Fruit fly (Drosophila melanogaster): ENCODE results near the gene mnb.
A peak's percentile ranks its signal among the peaks of the same experiment; 100 is the strongest.

mnb gene

DNA sequence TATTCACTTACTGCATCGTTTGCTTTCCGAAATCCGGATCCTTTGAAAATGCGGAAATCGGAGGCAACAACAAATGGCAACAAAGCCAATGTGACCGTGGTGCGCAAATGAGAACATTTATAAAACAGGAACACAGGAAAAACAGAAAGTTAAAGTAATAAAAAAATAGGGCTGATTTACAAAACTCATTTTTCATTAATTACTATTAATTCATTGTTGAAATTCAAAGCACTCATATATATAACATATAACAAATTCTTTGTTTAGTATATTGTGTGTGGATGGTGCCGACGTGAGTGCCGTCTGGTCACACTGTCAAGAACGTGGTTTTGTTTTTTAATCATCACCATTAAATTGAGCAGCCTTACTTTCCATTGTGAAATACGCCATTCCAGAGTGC lies 26.3 kb downstream of the mnb start, which contains the start of the genes Arp8 and CG6769 (continued):
- TF ChIP-seq gfzf (GFP tag; optimal IDR thresholded peaks at IDR 0.05), result peak; percentile 68
- no peak for TF ChIP-seq CG6689 (GFP tag; IDR thresholded peaks at IDR 0.05)
- TF ChIP-seq Hr51 (GFP tag; optimal IDR thresholded peaks at IDR 0.05), result no peak
- no peak for TF ChIP-seq CG8281 (tag; optimal IDR thresholded peaks at IDR 0.05)
- no peak for TF ChIP-seq CG8478 (optimal IDR thresholded peaks at IDR 0.05)
- TF ChIP-seq knrl (GFP tag; IDR thresholded peaks at IDR 0.05; ENCODE audit: partially characterized antibody), result no peak
- no peak for TF ChIP-seq Hey (tag; optimal IDR thresholded peaks at IDR 0.05)
- no peak for TF ChIP-seq CG10462 (GFP tag; optimal IDR thresholded peaks at IDR 0.05)
- TF ChIP-seq gt (GFP tag; IDR thresholded peaks at IDR 0.05), result no peak
- no peak for TF ChIP-seq CG18011 (GFP tag; optimal IDR thresholded peaks at IDR 0.05)
- no peak for TF ChIP-seq CG2202 (tag; optimal IDR thresholded peaks at IDR 0.05)
- no peak for TF ChIP-seq CG7745 (tag; optimal IDR thresholded peaks at IDR 0.05)
- TF ChIP-seq CG31388 (GFP tag; optimal IDR thresholded peaks at IDR 0.05), result no peak
- TF ChIP-seq sens (GFP tag), result peak; percentile 58
- TF ChIP-seq CG13123 (GFP tag; optimal IDR thresholded peaks at IDR 0.05), result no peak
- TF ChIP-seq cad (GFP tag; optimal IDR thresholded peaks at IDR 0.05), result no peak
- no peak for TF ChIP-seq Drgx (GFP tag; IDR thresholded peaks at IDR 0.05)
- TF ChIP-seq CG15011 (GFP tag; optimal IDR thresholded peaks at IDR 0.05), result no peak
- TF ChIP-seq CG3995 (GFP tag; optimal IDR thresholded peaks at IDR 0.05), result no peak
- TF ChIP-seq danr (GFP tag; IDR thresholded peaks at IDR 0.05), result no peak
- TF ChIP-seq fu2 (GFP tag; optimal IDR thresholded peaks at IDR 0.05), result no peak
- TF ChIP-seq ham (GFP tag; IDR thresholded peaks at IDR 0.05), result no peak
- 0 out of 2 replicates have a peak, but pooled peaks have one; percentile 18 for TF ChIP-seq unc-4 (GFP tag; IDR thresholded peaks at IDR 0.05; ENCODE audit: partially characterized antibody)
- no peak for TF ChIP-seq CG15601 (tag; optimal IDR thresholded peaks at IDR 0.05)
- TF ChIP-seq Hand (GFP tag; optimal IDR thresholded peaks at IDR 0.05), result no peak
- TF ChIP-seq Lhr (GFP tag; optimal IDR thresholded peaks at IDR 0.05), result no peak
- TF ChIP-seq Ada2b (GFP tag; IDR thresholded peaks at IDR 0.05), result no peak
- TF ChIP-seq CG3065 (GFP tag; optimal IDR thresholded peaks at IDR 0.05), result no peak
- no peak for TF ChIP-seq Sox100B (GFP tag; optimal IDR thresholded peaks at IDR 0.05)
- no peak for TF ChIP-seq CG9932 (GFP tag; IDR thresholded peaks at IDR 0.05)
- TF ChIP-seq sim (GFP tag; IDR thresholded peaks at IDR 0.05), result no peak
- TF ChIP-seq rib (GFP tag; IDR thresholded peaks at IDR 0.05), result no peak
- TF ChIP-seq org-1 (GFP tag; optimal IDR thresholded peaks at IDR 0.05), result no peak
- TF ChIP-seq CG1529 (GFP tag; optimal IDR thresholded peaks at IDR 0.05), result no peak
- TF ChIP-seq Dip3 (GFP tag; optimal IDR thresholded peaks at IDR 0.05), result no peak
- TF ChIP-seq Camta (GFP tag; optimal IDR thresholded peaks at IDR 0.05), result no peak
- no peak for TF ChIP-seq CG43689 (GFP tag; IDR thresholded peaks at IDR 0.05)
- TF ChIP-seq Nf-YC (tag; optimal IDR thresholded peaks at IDR 0.05), result no peak
- peak; percentile 22 for TF ChIP-seq CG10147 (GFP tag; optimal IDR thresholded peaks at IDR 0.05)
- no peak for TF ChIP-seq gcm2 (GFP tag; optimal IDR thresholded peaks at IDR 0.05)
- no peak for TF ChIP-seq otp (GFP tag; IDR thresholded peaks at IDR 0.05)
- TF ChIP-seq Taf1 (GFP tag; IDR thresholded peaks at IDR 0.05), result no peak
- TF ChIP-seq Gsc (GFP tag; IDR thresholded peaks at IDR 0.05), result no peak
- TF ChIP-seq CG10321 (GFP tag; IDR thresholded peaks at IDR 0.05), result no peak
- no peak for TF ChIP-seq MTF-1 (GFP tag; optimal IDR thresholded peaks at IDR 0.05; ENCODE audit: borderline replicate concordance)
- TF ChIP-seq Spps (tag; optimal IDR thresholded peaks at IDR 0.05), result no peak
- TF ChIP-seq mld (GFP tag; IDR thresholded peaks at IDR 0.05; ENCODE audit: partially characterized antibody), result no peak
- TF ChIP-seq CG2129 (GFP tag; IDR thresholded peaks at IDR 0.05; ENCODE audit: partially characterized antibody), result no peak
- TF ChIP-seq prd (optimal IDR thresholded peaks at IDR 0.05), result no peak
- TF ChIP-seq prd (GFP tag; IDR thresholded peaks at IDR 0.05), result no peak
- TF ChIP-seq slbo (GFP tag; IDR thresholded peaks at IDR 0.05), result no peak
- TF ChIP-seq gem (tag; optimal IDR thresholded peaks at IDR 0.05), result peak; percentile 40
- no peak for TF ChIP-seq CG11504 (tag; optimal IDR thresholded peaks at IDR 0.05)

Measured in whole organism, embryonic.